Worm (Caenorhabditis elegans): ENCODE measurements around the gene ugt-7.

ugt-7 gene

DNA sequence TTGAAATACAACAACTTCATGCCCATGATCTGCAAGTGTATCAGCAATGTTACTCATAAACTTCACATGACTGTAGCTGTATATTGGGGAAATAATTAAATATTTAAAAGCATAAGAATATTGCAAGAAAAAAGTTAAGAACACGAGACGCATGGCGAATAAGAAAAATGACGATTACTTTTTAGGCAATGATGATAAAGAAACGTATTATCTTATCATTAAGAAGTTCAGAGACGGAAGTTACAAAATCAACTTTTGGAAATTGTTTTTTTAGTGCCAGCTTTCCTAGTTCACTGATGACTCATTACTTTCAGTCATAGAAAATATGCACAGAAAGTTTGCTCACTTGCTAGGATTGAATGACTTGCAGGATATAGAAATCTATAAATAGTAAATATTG is at the start of gene ugt-7:
Gene ugt-7, minus strand, starts transcription at position 161 of the 400 bp plus-strand sequence.
- TF ChIP-seq fkh-10 (GFP tag; optimal IDR thresholded peaks at IDR 0.05) (no peak), elt-2 (tag; optimal IDR thresholded peaks at IDR 0.05) (peak; percentile 11)

DNA sequence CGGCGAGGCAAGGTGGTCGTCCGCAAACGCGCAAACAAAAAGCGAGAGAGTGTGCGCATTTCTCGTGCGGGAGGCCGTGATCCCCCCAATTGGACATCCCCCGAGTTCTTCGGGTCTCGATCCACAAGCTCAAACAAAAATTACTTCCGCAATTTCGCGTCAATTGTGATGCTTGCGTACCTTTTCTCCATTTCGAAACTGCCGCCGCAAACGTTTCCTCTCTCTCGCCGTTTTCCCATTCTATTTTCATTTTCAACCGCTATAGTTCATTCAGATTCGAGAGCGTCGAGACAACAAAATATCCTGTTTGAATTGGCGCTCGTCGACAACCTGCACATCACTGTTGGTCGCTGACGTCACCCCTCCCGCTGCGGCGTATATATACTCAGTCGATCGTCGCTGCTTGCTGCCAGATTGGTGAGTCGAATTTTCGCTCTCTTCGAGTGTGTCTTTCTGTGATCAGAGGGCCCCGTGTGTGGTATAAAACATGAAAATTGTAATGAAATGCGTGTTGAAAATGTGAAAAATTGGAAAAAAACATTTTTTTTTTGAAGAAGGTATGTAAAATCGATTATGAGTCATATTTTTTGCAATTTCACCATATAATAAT is 49.1 kb upstream of the ugt-7 start, which contains the start of the genes pqn-51 and K11D12.14:
Gene pqn-51, plus strand, starts transcription at position 275 of the 610 bp plus-strand sequence.
Gene K11D12.14, plus strand, starts transcription at position 304 of the 610 bp plus-strand sequence.
- TF ChIP-seq dmd-4 (tag; optimal IDR thresholded peaks at IDR 0.05; ENCODE audit: borderline replicate concordance) (no peak), tbx-7 (tag; optimal IDR thresholded peaks at IDR 0.05) (no peak), gmeb-2 (tag; optimal IDR thresholded peaks at IDR 0.05) (no peak), ceh-31 (tag; optimal IDR thresholded peaks at IDR 0.05) (peak; percentile 89), ceh-2 (tag; optimal IDR thresholded peaks at IDR 0.05) (no peak), pha-2 (tag; optimal IDR thresholded peaks at IDR 0.05) (peak; percentile 63), unc-86 (tag; optimal IDR thresholded peaks at IDR 0.05) (no peak), nfya-1 (tag; optimal IDR thresholded peaks at IDR 0.05) (peak; percentile 84), ceh-45 (GFP tag; IDR thresholded peaks at IDR 0.05) (0 out of 2 replicates have a peak, but pooled peaks have one; percentile 22), C38D4.7 (GFP tag; optimal IDR thresholded peaks at IDR 0.05) (no peak), ceh-19 (GFP tag; optimal IDR thresholded peaks at IDR 0.05) (no peak), fkh-10 (GFP tag; optimal IDR thresholded peaks at IDR 0.05) (no peak), sdc-2 (tag; optimal IDR thresholded peaks at IDR 0.05) (no peak), zip-5 (tag; optimal IDR thresholded peaks at IDR 0.05) (no peak), syd-9 (tag; optimal IDR thresholded peaks at IDR 0.05) (peak; percentile 35), unc-42 (tag; optimal IDR thresholded peaks at IDR 0.05) (peak; percentile 90), F13H6.1 (tag; optimal IDR thresholded peaks at IDR 0.05) (peak; percentile 68), fkh-6 (tag; optimal IDR thresholded peaks at IDR 0.05) (no peak), hlh-6 (tag; optimal IDR thresholded peaks at IDR 0.05) (no peak), pros-1 (tag; optimal IDR thresholded peaks at IDR 0.05) (no peak), K02D7.2 (tag; optimal IDR thresholded peaks at IDR 0.05) (no peak), ref-2 (tag; optimal IDR thresholded peaks at IDR 0.05) (peak; percentile 86), npax-4 (tag; optimal IDR thresholded peaks at IDR 0.05) (no peak), hlh-30 (tag; optimal IDR thresholded peaks at IDR 0.05; ENCODE audit: insufficient read depth) (no peak), nhr-11 (tag; optimal IDR thresholded peaks at IDR 0.05) (no peak), ceh-14 (tag; optimal IDR thresholded peaks at IDR 0.05) (peak; percentile 66), ceh-9 (tag; optimal IDR thresholded peaks at IDR 0.05) (no peak), hlh-15 (tag; optimal IDR thresholded peaks at IDR 0.05) (no peak), C08G9.2 (tag; optimal IDR thresholded peaks at IDR 0.05) (peak; percentile 1), madf-2 (tag; optimal IDR thresholded peaks at IDR 0.05) (peak; percentile 61), fax-1 (tag; optimal IDR thresholded peaks at IDR 0.05) (no peak), ttx-3 (tag; optimal IDR thresholded peaks at IDR 0.05) (no peak), ama-1 (optimal IDR thresholded peaks at IDR 0.05) (peak; percentile 35), lim-6 (tag; optimal IDR thresholded peaks at IDR 0.05) (peak; percentile 24), ets-4 (tag; optimal IDR thresholded peaks at IDR 0.05) (peak; percentile 72), hlh-13 (GFP tag; optimal IDR thresholded peaks at IDR 0.05) (no peak), che-1 (tag; optimal IDR thresholded peaks at IDR 0.05) (no peak), ceh-22 (tag; optimal IDR thresholded peaks at IDR 0.05) (no peak), pag-3 (tag; optimal IDR thresholded peaks at IDR 0.05; ENCODE audit: borderline replicate concordance) (no peak), pha-4 (tag; optimal IDR thresholded peaks at IDR 0.05) (no peak), tbx-2 (tag; optimal IDR thresholded peaks at IDR 0.05) (peak; percentile 82), lin-11 (tag; optimal IDR thresholded peaks at IDR 0.05) (no peak), pqm-1 (tag; optimal IDR thresholded peaks at IDR 0.05) (peak; percentile 38), pat-9 (tag; optimal IDR thresholded peaks at IDR 0.05) (no peak), nhr-232 (tag; optimal IDR thresholded peaks at IDR 0.05) (no peak), K09A11.1 (tag; optimal IDR thresholded peaks at IDR 0.05; ENCODE audit: insufficient read depth) (peak; percentile 29), dve-1 (tag; optimal IDR thresholded peaks at IDR 0.05) (peak; percentile 82), eyg-1 (tag; optimal IDR thresholded peaks at IDR 0.05) (no peak), hlh-8 (tag; optimal IDR thresholded peaks at IDR 0.05) (no peak), odd-2 (tag; optimal IDR thresholded peaks at IDR 0.05) (no peak)
